Fruit fly (Drosophila melanogaster) whole organism, larva: ENCODE data around the gene Syt1.

Experiments
- noc ChIP-seq: fragments of 200-800 bp; sonication (Bioruptor generic); optimal IDR thresholded peaks from 3 replicates; lab custom pipeline; 2019; ENCODE audit warnings: missing biosample characterization, mild to moderate bottlenecking, missing genetic modification characterization, moderate library complexity

The Syt1 gene

DNA sequence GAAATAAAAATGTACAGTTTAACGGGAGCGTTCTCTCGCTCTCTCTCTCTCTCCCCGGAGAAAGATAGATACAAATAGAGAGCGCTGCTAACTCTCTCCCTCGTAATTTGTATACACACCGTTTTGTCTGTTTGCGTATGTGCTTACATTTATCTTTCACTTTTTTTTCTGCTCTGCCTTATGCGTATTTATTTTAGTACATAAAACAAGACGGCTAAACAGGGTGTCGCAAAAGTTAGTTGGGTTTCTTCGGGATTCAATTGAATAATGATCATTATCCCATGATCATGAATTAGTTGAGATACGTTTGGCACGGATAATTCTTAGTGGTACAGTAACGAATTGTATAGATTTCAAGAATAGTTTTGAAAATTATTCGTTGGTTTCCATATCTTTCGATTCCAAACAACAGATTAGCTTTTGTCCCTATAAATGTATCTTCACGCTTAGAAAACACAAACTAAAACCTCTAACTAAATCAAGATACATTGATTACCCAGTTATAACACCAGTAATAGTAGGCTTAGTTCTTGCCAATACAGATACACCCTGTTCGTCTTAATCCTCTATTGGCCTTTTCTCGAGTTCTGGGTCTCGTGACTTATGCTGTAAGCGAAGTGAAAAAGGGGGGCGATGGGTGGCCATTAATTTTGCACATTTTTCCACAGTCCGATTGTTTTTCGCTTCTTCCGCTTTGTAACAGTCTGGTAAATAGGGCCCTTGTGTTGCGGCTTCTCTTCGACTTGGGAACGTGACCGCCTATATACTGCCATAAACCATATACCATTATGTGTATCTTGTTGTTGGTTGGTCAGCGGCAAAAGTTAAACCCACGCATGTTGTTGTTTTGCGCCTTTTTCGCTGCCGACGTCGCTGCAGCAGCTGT lies 45.1 kb downstream of the Syt1 start:
- TF ChIP-seq noc (tag; lab: Kevin White, UChicago) = peak; percentile 88

DNA sequence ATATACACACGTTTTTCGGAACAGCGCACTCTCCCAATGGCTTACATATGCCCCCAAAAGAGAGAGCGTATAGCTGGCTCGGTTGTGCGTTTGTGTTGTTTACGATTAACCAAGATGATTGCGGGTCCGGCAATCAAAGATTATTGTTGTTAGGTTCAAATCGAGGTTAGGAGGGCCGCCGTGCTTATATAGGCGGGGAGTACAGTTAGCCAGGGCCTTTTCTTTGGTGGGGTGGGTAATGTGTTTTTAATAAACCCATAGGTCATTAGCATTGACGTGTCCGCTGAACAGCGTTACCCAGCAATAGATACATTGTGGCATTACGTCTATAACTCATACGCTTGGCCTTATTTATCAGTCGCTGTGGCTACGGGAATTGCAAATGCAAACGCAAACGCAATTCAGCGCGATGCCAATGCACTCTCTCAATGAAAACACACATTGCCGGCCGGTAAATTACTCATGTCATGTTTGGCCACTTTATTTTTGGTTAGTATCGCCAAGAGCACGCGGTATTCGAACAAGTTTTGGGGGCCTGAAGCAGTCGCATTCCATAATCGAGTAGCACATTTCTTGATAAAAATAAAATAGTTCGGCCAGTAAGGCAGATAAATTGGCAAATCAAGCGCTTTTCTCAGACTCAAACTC lies 45.9 kb downstream of the Syt1 start:
- TF ChIP-seq noc (tag; lab: Kevin White, UChicago) = no peak

DNA sequence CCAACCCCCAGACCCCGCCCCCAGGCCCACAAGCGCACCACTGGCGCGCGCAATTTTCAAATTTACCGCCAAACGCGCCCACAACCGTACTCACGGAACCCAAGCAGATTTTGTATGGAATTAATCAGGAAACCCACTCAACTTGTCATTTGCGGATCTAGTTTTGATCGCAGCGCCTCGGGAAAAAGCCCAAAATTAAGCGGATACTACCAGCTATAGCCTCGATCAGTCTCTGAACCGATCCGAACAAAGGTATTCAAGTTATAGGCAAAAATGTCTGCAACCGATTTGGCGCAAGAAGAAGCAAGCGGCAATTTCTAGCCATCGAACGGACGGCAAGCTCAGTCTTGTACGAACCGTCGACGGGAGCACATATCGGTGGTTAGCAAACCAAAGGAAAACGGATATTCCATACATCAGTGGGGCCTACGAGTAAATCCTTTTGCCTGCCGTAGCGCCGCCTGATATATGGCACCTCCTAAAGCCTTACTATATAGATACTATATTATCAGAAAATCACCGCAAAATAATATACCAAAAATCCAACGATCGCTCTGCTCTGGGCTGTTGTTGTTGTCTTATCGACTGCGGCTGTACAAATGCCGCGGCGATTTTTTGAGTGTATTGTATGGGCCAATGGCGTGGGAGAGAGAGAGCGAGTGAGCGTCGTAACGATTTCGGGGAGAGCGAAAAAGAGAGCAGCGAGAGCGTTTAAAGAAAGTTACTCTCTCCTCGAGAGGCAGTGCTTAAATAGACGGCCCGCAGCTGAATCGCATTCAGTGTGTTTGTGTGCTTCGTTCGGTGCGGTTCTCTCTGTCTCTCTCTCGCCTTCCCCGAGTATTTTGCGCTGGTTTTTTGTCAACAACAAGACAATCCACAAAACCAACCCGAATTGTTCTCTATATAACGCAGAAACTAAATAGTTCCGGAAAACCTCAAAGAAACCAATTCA lies 47.0 kb downstream of the Syt1 start, which contains the start of gene Pgk:
Gene Pgk (minus strand): TSS at position 609 of the 952 bp plus-strand sequence.
- TF ChIP-seq noc (tag; lab: Kevin White, UChicago) = peak; percentile 65

DNA sequence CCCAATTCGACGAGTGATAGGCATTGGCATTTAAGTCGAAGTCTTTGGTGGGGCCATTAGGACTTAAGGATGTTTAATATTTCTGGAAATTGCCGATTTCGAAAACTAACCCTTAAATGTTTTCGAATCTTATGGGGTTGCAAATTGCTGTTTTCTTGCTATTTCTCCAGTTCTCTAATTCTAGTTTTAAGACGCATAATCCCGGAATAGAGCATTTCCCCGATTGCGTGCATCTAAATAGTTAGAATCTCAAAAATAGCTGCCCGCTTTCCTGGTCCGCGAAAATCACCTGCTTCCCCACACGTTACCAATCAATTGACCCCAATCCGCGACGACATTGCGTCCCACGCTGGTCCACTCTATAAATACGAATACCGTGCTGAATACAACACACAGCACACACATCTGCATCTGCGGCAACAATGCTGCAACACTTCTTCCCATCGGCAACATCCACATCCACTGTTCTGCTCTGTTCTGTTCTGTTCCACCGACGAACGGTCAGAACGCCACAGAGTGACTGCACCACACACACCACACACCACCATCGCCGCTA lies 47.8 kb downstream of the Syt1 start, which contains the start of gene Bacc:
Gene Bacc (plus strand): TSS at position 542 of the 556 bp plus-strand sequence.
- peak; percentile 96 for TF ChIP-seq noc (tag; lab: Kevin White, UChicago)

DNA sequence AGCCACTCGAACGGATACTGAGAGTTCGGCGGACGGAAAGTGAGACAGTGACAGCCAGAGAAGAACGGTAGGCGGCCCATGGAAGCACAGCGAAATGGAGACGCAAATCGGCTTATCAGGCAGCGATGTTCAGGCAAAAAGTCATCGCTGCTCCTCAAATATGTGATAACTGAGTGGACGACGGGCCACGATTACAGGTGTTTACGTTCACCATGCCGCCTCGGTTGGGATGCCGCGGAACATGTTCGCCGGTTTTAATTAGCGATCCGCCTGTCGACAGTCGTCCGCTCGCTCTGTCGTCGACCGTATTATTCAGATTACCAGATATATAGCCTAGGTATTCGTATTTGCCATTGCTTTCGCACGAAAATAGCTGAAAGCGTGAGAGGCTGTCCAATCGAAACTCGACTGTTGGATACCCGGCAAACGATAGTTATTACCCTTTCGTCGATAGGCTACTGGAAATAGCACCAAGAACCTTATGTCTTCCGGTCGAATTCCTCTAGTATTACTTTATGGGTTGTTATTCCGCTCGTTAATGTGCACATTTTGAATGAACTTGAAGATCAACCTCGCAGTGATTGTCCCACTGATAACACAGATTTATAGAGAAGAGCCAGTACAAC lies 48.6 kb downstream of the Syt1 start:
- no peak for TF ChIP-seq noc (tag; lab: Kevin White, UChicago)

DNA sequence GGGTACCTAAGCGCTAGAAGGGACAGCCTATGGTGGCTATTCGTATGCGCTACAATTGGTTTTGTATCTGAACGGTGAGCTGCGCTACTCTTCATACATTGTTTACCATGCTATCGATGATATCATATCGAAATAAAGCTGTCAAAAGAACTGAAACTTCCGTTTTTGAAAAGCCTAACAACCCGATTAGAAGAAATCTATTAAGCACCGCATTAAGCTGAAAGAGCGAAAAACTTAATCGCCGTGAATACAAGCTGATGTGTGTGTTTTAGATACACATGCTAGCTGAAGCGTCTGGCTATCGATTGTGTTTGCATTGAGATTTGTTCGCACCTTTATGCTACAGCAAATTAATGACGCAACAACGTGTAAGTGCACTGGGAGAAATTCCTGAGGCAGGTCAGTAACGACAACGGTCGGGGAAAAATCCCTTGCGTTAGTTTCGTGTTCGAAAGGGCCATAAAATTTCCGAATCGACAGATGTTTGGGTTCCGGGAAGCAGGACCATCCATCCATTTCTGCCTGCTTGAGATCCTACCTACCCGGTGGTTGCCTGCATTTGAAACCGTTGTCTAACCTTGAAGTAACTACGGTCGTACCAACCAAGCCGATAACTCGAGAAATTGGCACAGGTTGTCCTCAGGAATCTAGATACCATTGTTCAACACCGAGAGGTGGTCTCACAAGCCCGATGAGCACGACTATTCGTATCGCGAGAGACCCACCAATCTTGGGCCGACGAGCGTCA lies 49.3 kb downstream of the Syt1 start:
- TF ChIP-seq noc (tag; lab: Kevin White, UChicago) = peak; percentile 81

DNA sequence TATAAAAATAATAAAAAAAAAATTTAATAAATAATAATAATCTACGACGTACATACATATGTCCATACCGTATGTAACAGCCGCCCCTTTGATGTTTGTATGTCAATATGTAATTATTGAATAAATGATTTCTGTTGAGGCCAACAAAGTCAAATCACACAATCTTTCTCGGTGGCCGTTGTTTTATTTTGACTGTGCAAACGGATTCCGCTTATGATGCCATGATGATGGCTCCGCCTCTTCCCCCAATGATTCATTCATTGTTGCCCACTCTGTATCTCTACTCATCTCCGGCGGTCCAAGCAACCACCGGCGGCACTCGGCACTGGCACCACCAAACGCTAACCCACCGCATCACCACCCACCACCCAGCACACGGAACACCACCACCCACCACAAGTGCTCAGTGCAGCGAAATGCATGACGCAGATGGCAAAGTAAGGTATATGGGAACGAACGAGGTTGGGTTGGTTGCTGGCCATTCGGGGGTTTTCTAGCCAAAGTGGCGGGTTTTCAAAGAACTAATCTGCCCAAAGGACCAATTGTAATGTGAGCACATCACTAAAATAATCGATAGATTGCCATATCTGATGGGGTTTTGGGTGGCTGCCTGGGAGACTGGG lies 50.5 kb downstream of the Syt1 start:
- no peak for TF ChIP-seq noc (tag; lab: Kevin White, UChicago)

DNA sequence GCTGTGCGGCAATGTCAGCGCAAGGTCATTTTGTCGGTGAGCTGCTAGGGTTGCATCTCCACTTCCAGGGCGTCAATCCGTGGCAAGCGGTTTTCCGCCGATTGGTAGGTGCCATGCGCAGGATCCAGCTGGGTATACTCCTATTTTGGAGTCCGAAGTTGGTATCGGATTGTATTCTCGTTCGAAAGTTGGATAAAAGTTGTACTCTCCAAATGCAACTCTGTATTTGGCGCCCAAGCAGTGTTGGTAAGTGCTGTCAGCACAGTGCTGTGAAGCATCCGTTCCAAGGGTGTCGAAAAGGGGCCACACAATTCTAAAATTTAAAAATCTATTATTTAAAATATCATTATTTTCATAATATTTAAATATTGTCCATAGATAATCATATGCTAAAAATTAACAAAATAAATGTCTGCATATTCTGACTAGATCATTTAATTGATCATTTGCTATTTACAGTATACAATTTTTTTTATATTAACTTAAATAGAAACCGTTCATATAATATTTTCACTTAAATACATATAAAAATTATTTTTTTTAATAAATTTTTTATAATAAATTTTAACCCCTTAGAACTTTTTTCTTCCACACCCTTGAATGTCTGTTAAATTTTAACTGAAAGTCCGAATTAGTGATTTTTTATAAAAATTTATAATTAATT lies 51.2 kb downstream of the Syt1 start:
- TF ChIP-seq noc (tag; lab: Kevin White, UChicago) = peak; percentile 93

DNA sequence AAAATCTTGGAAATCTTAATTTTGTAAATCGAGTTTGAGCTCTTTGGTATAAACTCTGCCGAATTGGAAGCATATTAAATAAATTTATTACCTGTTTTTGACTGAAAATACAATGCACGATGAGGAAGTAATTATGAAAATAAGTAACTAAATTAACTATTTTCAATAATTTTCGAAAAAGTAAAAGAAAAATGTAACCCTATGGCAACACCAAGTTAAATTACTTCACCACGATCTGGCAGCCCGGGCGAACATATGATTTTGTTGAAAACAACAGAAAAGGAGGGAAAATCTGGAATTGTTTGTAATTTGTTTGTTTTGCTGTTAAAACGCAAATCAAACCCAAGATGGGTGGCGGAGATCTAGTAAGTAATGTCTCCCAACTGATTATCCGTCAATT lies 54.9 kb downstream of the Syt1 start, which contains the start of the genes CG9961 and Cwc25:
Gene CG9961 (minus strand): TSS at position 83 of the 400 bp plus-strand sequence.
Gene Cwc25 (plus strand): TSS at position 247 of the 400 bp plus-strand sequence.
- no peak for TF ChIP-seq noc (tag; lab: Kevin White, UChicago)

DNA sequence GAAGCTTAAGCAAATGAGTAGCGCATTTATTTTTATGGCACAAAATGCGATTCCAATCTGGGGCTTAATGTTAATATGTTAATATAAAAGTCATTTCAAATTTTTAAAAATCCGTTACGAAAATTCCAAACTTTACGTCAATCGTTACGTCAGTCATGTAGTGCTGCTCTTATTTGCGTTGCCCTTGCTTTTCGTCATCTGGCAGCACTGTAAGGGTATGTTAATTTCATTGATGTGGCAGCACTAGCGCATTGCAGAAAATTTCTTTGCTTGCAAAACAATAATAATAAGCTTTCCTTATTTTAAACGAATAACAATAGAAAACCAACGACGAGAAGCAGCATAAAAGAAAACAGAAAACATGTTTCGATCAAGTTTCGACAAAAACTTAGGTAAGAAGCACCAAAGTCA lies 60.0 kb downstream of the Syt1 start, which contains the start of gene Hrs:
Gene Hrs (plus strand): TSS at position 167 of the 411 bp plus-strand sequence.
- TF ChIP-seq noc (tag; lab: Kevin White, UChicago) = no peak

DNA sequence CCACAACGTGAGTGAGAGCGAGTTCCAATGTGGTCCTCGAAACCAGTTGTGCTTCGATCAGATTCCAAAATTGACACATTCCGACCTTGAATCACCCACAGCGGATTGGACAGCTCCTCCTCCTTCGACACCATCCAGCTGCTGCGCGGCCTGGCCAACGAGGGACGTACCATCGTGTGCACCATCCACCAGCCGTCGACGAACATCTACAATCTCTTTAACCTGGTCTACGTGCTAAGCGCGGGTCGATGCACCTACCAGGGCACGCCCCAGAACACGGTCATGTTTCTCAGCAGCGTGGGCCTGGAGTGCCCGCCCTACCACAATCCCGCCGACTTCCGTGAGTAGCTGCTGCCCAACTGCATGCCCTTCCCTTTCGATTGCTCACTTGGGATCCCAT lies 62.2 kb downstream of the Syt1 start:
- no peak for TF ChIP-seq noc (tag; lab: Kevin White, UChicago)

DNA sequence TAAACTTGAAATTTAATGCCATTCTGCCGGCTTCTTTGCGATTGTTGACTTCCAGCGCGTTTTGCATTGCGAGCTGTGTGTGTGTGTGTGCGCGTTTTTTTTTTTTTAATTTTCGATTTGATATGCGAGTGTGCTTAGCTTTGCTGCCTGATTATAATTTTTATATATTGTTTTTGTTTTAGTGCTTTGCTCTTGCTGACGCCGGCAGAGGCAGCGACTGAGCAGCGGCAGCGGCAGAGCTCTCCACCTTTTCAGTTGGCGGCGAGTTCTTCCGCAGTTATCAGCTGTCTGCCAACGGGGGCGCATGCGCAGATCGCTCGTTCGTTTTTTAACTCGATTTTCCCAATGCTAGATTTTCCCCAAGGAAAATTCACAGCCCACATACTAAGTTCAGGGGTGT lies 64.2 kb downstream of the Syt1 start:
- no peak for TF ChIP-seq noc (tag; lab: Kevin White, UChicago)

DNA sequence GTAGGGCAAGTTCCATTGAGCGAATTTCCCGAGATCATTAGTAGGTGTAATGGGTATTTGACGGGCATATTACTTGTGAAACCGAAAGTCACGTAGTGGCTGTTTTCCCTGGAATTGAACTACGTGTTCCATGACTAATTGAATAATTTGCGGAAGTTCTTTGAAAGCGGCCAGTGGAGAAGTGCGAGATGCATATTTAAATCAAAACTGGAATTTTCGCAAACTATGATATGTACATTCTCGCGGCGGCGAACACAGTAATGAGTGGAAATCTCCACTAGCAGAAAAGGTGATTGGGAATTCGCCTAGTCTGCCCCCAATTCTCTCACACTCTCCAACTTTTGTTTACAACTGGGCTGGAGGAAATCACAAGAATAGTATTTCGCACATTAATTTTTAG lies 64.8 kb downstream of the Syt1 start:
- no peak for TF ChIP-seq noc (tag; lab: Kevin White, UChicago)
